Fruit fly (Drosophila melanogaster): Measurements from ENCODE around the gene CG31010.

The CG31010 gene

DNA sequence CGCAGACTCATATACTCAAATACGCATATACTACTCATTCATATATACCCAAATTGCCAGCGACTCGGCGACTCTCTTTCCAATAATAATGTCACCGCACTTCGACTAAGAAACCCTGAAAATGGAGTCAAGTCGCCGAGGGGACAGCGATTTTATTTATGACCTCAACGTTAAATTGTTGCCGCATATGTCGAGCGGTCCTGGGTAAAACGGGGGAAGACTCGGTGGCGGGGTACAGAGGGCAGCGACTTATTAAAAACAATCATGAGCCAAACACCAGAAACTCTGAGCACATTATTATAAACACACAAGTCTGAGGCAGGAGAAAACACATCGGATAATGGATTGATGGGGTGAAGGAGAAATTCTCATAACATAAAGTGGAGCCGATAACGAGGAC lies 29.1 kb upstream of the CG31010 start:
- TF ChIP-seq CG11902 (GFP tag; optimal IDR thresholded peaks at IDR 0.05) (no peak), dsx (GFP tag; optimal IDR thresholded peaks at IDR 0.05; ENCODE audit: poor library complexity, severe bottlenecking) (peak; percentile 31), svp (GFP tag) (no peak)

DNA sequence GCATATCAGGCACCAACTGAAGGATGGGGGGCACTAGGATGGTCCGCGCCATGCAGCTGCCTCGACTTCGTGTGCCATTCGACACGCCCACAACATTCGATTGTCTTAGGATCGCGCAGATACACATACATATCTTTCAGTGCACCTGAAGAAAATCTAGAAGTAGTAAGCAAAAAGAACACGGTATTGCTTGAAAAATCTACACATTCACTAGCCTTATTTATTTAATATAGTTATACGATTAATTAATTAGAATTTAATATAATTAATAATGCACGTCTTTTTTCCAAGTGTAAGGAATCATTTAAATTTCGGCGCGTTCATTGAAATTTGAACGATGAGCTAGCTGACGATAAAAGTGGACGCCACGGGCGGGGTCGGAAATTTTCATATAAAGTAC lies 28.7 kb upstream of the CG31010 start:
- TF ChIP-seq svp (GFP tag), result peak; percentile 30
- TF ChIP-seq eg (GFP tag; IDR thresholded peaks at IDR 0.05), result 0 out of 3 replicates have a peak, but pooled peaks have one; percentile 13
- no peak for TF ChIP-seq CG10669 (GFP tag; optimal IDR thresholded peaks at IDR 0.05)
- peak; percentile 22 for TF ChIP-seq Eip78C (GFP tag)

DNA sequence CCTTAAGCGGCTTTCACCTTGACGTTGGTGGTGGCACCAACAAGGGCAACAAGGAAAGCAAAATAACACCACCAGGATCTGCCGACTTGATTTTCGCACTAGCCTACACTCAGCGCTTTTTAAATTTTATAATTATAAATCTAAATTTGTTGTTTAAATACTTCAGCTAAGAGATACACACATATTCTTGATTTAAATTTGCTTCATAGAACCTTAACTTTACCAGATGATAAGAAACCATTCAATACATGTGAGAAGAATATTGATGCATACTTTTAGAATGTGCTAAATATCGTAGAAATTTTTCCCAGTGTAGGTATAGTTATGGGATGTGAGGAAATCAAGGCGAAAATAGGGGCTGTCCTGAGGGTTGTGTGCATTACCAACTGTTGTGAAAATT lies 27.2 kb upstream of the CG31010 start:
- TF ChIP-seq Eip78C (GFP tag) (peak; percentile 64), Lpt (GFP tag; optimal IDR thresholded peaks at IDR 0.05) (no peak), svp (GFP tag) (peak; percentile 65)

DNA sequence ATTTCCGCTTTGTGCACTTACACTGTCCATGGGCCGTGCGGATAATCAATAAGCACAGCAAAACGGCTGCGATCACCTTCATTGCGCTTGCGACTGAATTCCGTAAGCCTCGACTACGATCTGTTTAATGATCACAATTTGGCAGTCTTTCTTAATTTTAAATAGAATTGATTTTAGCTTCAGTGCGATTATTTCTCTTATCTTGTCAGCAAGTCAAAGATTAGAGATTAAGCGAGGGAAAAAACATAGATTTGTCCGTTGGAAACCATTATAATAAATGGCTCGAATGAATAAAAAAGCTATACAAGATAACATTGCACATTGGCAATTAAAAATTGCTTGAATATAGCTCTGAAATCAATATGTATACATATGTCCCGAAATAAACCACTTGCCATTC lies 25.1 kb upstream of the CG31010 start, which contains the start of gene CG11313:
Gene CG11313 (minus strand): TSS at position 101 of the 400 bp plus-strand sequence.
- TF ChIP-seq CG6792 (GFP tag; optimal IDR thresholded peaks at IDR 0.05) (no peak), vri (GFP tag; optimal IDR thresholded peaks at IDR 0.05) (no peak), CG8119 (GFP tag; IDR thresholded peaks at IDR 0.05) (no peak), CG32006 (GFP tag; optimal IDR thresholded peaks at IDR 0.05) (no peak), Eip78C (GFP tag) (no peak)

DNA sequence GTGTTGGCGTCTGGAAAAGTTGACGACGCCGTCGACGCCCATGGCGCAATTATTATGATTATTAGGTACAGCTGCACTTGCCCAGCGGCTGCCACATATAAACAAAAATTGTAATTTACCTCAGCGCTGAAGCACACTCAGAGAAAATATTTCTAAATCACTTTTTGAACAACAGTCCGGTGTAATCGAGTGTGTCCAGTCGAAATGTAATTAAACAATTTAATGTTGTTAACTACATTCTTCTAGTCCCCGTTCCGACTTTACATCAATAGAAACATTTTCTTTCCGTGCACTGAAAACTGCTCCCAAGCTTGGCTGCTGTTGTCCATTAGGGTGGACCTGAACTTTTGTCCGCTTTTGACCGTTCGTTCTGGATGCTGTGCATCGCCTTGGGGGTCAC lies 23.1 kb upstream of the CG31010 start:
- TF ChIP-seq Eip78C (GFP tag) (peak; percentile 30), CG11902 (GFP tag; optimal IDR thresholded peaks at IDR 0.05) (no peak), svp (GFP tag) (peak; percentile 44)

DNA sequence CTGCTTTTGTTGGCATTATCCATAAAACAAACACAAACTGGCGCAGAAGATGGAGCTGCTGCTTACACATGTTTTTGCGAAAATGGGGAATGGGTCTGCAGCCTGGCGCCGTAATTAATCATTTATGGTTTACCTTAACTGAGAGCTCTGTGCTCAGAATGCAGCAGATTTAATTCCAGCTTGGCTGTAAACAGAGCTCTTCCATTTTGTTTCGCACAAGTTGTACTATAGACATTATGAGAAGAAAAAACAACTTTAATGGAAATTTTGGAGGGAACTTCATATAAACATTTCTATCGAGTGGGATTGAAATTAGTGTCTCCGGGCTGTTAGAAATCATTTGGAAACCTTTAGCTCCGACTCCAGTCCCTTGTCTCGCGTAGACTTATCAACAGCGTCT lies 19.9 kb upstream of the CG31010 start, which contains the start of gene eIF4H2:
Gene eIF4H2 (plus strand): TSS at position 301 of the 400 bp plus-strand sequence.
- TF ChIP-seq CG32006 (GFP tag; optimal IDR thresholded peaks at IDR 0.05) (no peak), Gug (GFP tag; IDR thresholded peaks at IDR 0.05) (no peak), fd85E (GFP tag; optimal IDR thresholded peaks at IDR 0.05) (no peak), Smox (GFP tag; optimal IDR thresholded peaks at IDR 0.05) (no peak)

DNA sequence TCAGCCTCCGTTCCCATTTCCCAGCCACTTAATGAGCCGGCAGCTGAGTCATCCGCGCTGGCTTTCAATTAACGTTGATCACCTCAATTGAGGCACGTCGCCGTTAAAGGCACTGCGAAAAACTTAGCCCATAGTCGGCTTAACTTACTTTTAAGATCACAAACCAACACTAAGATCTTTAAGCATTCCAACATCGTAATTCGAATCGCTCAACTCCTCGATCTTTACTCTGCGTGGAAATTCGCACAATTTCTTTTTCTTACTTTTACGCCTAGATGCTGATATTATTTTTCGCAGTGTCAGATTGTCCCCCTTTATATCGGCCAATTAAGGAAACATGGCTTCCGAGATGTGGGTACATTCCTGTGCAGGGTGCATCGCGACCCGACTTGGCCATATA lies 16.5 kb upstream of the CG31010 start:
- TF ChIP-seq OdsH (GFP tag; optimal IDR thresholded peaks at IDR 0.05), result no peak
- no peak for TF ChIP-seq CG1621 (tag; optimal IDR thresholded peaks at IDR 0.05)
- no peak for TF ChIP-seq Hr4 (GFP tag; optimal IDR thresholded peaks at IDR 0.05)
- TF ChIP-seq CG8632 (GFP tag; optimal IDR thresholded peaks at IDR 0.05), result no peak
- no peak for TF ChIP-seq Hr38 (GFP tag; optimal IDR thresholded peaks at IDR 0.05)
- no peak for TF ChIP-seq fkh (GFP tag; optimal IDR thresholded peaks at IDR 0.05)
- peak; percentile 20 for TF ChIP-seq CG6808 (GFP tag; optimal IDR thresholded peaks at IDR 0.05)
- no peak for TF ChIP-seq Smox (GFP tag; optimal IDR thresholded peaks at IDR 0.05)
- TF ChIP-seq CG32006 (GFP tag; optimal IDR thresholded peaks at IDR 0.05), result peak; percentile 29
- peak; percentile 13 for TF ChIP-seq spab (GFP tag; optimal IDR thresholded peaks at IDR 0.05)
- no peak for TF ChIP-seq CG10631 (GFP tag; optimal IDR thresholded peaks at IDR 0.05)
- TF ChIP-seq Sox15 (GFP tag; optimal IDR thresholded peaks at IDR 0.05), result no peak
- no peak for TF ChIP-seq vri (GFP tag; optimal IDR thresholded peaks at IDR 0.05)
- TF ChIP-seq fd59A (GFP tag; optimal IDR thresholded peaks at IDR 0.05), result no peak
- TF ChIP-seq dac (GFP tag; optimal IDR thresholded peaks at IDR 0.05), result no peak
- no peak for TF ChIP-seq CG9139 (GFP tag; optimal IDR thresholded peaks at IDR 0.05)
- no peak for TF ChIP-seq CG34406 (GFP tag; optimal IDR thresholded peaks at IDR 0.05)
- no peak for TF ChIP-seq Sox14 (GFP tag; optimal IDR thresholded peaks at IDR 0.05)
- TF ChIP-seq net (GFP tag; optimal IDR thresholded peaks at IDR 0.05), result no peak
- TF ChIP-seq Eip75B (GFP tag; optimal IDR thresholded peaks at IDR 0.05), result no peak
- no peak for TF ChIP-seq esn (GFP tag; optimal IDR thresholded peaks at IDR 0.05)
- TF ChIP-seq Blimp-1 (GFP tag; optimal IDR thresholded peaks at IDR 0.05), result no peak
- TF ChIP-seq CG11902 (GFP tag; optimal IDR thresholded peaks at IDR 0.05), result no peak
- TF ChIP-seq CG8319 (GFP tag; optimal IDR thresholded peaks at IDR 0.05), result no peak
- TF ChIP-seq CG31627 (GFP tag; optimal IDR thresholded peaks at IDR 0.05), result no peak
- no peak for TF ChIP-seq CG11294 (GFP tag; IDR thresholded peaks at IDR 0.05)
- TF ChIP-seq Eip93F (GFP tag; optimal IDR thresholded peaks at IDR 0.05), result no peak
- TF ChIP-seq Eip78C (GFP tag), result peak; percentile 79
- TF ChIP-seq Ets96B (tag; optimal IDR thresholded peaks at IDR 0.05), result peak; percentile 38
- no peak for TF ChIP-seq salr (GFP tag; optimal IDR thresholded peaks at IDR 0.05)
- no peak for TF ChIP-seq CG15336 (GFP tag; IDR thresholded peaks at IDR 0.05)

Measured in whole organism, prepupa.